Fruit fly (Drosophila melanogaster) S2 (cell line): ENCODE measurements around the gene CG43133.
A peak's percentile ranks its signal among the peaks of the same experiment; 100 is the strongest.

Experiments
- CG8478 ChIP-seq: fragments of >200 bp; optimal IDR thresholded peaks from 2 replicates; lab custom pipeline; 2018
- CTCF ChIP-seq, 2 experiments: fragments of >200 bp; optimal IDR thresholded peaks; 2 replicates each; lab custom pipeline; 2018

Gene CG43133

dm6 chrX:18130168-18130567 is at the start of gene CG43133:
Gene CG43133 (minus strand): TSS chrX:18130178.
- TF ChIP-seq CTCF (optimal IDR thresholded peaks at IDR 0.05; lab: Kevin White, UChicago): no peak
- TF ChIP-seq CG8478 (lab: Kevin White, UChicago): no peak

DNA sequence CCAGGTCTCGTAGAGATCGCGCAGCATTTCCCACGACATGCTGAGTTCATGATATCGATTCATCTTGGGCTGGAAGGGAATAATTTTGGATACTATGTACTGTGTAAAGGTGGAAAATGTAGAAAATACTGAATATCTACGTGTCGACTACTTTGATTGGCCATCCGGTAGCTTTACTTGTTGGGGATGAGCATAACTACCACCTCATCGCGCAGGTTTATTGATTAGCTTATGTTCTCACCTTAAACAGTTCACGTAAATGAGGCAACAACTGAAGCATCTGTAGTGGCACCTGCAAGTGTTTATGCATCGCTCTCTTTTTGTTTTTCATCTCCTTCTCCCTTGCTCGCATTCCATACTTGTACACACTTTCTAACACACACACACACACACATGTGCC is 49.4 kb upstream of the CG43133 start, which contains the start of gene Andorra:
TSS of gene Andorra (minus strand) at position 101 of the 400 bp plus-strand sequence.
- TF ChIP-seq CTCF (optimal IDR thresholded peaks at IDR 0.05; lab: Kevin White, UChicago) (no peak), CG8478 (lab: Kevin White, UChicago) (no peak)

DNA sequence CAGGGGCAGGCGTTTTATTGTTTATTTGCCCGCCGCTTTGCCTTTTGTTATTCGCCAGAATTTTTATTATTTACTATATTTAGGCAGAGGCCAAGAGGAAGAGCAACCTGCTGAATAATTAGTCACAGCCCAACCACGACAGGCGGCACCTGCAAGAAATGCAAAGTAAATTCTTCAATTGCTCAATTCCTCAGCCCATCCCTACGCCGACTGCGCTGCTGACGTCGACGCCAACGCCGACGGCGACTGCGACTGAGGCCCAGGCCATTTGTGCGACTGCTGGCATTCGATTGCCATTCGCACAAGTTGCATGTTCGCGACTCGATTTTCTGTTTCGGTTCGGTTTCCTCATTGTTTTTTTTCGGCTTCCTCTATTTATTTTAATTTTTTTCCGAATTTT is 47.3 kb upstream of the CG43133 start, which contains the start of gene Frq2:
TSS of gene Frq2 (plus strand) at position 301 of the 400 bp plus-strand sequence.
- TF ChIP-seq CG8478 (lab: Kevin White, UChicago) (no peak), CTCF (optimal IDR thresholded peaks at IDR 0.05; lab: Kevin White, UChicago) (no peak)

DNA sequence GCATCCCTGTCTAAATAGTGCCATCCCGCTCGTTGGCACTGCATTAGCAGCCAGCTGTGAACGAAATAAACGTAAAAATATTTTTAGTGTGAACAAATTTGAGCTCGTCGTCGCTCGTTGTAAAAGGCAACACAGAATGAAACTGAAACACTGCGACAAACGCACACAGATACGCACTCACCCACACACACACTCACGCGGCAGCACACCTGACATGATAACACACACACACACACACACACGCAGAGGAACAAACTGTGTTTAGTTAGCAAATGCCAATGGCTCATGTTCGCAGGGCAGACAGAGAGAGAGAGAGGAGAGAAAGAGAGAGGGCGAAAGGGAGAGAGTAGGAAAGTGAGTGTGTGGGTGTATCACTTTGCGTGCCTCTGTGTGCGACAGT is 29.0 kb upstream of the CG43133 start:
- TF ChIP-seq CG8478 (lab: Kevin White, UChicago) (no peak), CTCF (optimal IDR thresholded peaks at IDR 0.05; lab: Kevin White, UChicago) (no peak)

DNA sequence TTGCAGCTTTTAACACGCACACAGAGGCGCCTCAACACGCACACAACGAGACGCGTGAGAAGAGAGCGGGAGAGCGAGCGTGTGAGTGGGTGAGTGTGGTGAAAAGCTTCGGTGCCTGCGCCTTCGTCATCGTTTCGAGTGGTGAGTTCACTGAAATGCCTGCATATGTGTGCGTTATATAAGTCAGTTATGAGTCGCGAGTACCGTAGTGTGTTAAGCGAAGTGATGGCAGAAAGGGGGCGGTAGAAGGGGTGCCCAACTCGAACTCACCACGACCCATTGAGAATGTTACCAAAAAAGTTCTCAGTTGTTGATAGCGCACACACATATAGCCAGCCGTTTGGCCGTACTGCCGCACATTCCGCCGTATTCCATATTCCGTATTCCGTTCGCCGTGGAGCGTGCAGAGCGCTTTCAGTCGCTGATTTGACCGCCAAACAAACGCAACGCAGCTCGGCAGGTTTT is 25.0 kb upstream of the CG43133 start, which contains the start of gene Frq1:
TSS of gene Frq1 (plus strand) at position 415 of the 465 bp plus-strand sequence.
- TF ChIP-seq CTCF (optimal IDR thresholded peaks at IDR 0.05; lab: Kevin White, UChicago) (no peak), CG8478 (lab: Kevin White, UChicago) (no peak)

DNA sequence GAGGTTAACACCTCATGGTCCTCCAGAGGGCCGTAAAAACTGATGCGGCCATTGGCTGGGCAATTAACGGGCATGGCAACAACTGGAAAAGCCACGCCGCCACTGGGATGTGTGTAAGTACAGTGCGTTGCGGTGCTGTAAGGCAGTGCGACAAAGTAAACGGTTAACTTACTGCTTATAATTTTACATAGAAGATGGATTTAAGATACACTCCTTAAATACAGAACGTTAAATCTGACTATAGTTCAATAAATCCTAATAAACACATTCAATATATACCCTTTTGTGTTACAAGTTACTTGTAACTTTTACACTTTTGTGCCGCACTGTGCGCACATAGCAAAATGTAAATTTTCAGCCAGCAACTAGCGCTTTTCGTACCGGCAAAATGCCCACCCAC is 23.0 kb upstream of the CG43133 start:
- TF ChIP-seq CTCF (optimal IDR thresholded peaks at IDR 0.05; lab: Kevin White, UChicago) (no peak), CG8478 (lab: Kevin White, UChicago) (no peak)

DNA sequence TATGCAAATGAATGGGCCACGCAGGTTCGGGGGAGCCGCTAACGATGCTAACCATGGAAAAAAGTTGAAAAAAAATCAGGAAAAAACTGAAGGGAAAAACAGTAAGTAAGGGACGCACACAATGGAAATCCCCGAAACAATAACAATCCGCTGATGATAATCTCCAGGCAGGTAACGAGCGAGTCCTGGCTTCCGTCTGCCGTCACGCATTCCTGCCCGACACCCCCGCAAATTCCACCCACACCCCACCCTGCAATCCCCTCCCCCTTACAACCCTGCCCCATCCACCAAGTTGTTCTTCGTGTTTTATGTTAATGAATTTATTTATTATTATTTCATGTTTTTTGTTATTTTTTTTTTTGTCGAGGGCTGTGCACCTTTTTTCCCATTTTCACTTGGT is 21.3 kb upstream of the CG43133 start:
- TF ChIP-seq CG8478 (lab: Kevin White, UChicago): no peak
- no peak for TF ChIP-seq CTCF (optimal IDR thresholded peaks at IDR 0.05; lab: Kevin White, UChicago)

DNA sequence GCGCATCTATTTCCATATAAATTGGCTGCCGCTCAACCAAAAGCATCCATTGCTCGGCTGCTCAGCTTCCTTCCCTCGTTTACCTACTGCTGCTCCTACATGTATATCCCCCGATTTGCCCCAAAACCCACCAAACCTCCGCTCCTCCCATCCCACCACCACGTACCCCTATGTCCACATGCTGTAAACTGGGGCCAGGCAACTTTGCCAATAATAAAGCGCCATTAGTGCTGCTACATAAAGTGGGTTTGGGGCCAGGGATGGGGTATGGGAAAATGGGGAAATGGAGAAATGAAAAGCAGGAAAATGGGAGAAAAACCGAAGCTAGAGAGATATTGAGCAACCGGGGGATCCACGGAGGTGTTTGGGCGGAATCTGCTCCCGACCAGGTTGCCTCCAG is 19.3 kb upstream of the CG43133 start:
- TF ChIP-seq CG8478 (lab: Kevin White, UChicago): no peak
- no peak for TF ChIP-seq CTCF (optimal IDR thresholded peaks at IDR 0.05; lab: Kevin White, UChicago)

dm6 chrX:18140932-18141587 is 11.1 kb upstream of the CG43133 start:
- TF ChIP-seq CG8478 (lab: Kevin White, UChicago) (no peak), CTCF (optimal IDR thresholded peaks at IDR 0.05; lab: Kevin White, UChicago) (no peak)

DNA sequence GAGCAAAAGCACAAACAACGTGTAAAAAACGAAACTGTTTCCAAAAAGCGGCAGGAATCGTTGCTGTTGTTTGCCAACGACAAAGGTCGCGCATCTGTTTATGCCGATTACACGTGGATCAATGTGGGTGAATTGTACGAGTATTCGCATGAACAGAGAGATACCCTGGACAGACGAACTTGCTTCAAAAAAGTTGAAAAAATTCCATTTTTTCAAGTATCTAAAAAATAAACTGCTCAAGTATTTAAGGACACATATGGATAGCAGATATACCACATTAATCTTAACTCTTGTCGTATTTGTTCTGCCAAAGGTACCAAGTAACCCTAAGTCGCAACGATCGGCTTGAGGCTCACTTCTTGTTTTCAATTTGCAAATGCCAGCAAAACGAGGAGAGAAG is 10.0 kb upstream of the CG43133 start:
- TF ChIP-seq CTCF (optimal IDR thresholded peaks at IDR 0.05; lab: Kevin White, UChicago): no peak
- TF ChIP-seq CG8478 (lab: Kevin White, UChicago): no peak

- TF ChIP-seq CTCF (optimal IDR thresholded peaks at IDR 0.05; lab: Kevin White, UChicago): no peak
- TF ChIP-seq CG8478 (lab: Kevin White, UChicago): no peak
Measured at dm6 chrX:18138297-18138696, 8.3 kb upstream of the CG43133 start, which contains the start of gene CG43229. Gene CG43229 (plus strand): TSS chrX:18138542.

DNA sequence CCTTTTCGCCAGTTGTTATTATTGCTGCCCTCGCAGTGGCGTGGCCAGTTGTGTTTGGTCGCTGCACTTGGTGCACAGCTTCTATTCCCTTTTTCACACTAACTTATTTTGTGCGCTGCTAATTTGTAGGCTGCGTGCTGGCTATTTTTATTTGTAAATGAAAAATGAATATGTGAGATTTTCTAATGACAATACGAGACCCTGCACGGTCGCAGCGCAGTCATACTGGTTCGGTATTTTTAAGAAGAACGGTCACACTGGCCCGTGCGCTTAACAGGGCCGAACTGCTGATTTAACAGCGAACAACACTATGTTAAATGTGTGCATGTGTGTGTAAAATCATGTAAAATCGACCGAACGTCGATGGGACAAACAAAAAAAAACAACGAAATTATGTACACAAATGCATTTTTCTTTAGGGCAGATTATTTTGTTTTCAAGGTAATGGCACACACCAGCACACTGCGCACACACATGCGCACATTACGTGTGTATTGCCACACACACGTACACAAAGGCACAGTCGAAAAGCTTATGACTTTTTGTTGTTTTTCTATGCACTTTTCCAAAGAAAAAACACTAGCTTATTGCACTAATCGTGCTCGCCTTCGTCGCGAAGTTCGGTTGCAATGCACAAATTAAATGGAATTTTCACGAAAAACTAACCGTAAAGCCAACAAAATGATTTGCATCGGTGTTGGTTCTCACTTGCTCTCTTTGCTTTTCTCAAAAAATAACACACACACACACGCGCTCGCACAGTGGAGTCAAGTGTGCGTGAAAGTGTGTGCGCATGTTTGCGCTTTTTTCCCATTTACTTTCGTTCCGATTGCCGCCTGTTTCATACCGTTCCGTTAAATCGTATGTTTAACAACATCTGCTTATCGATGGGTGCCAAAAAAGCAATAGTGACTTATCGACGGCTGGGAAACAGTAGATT is 7.2 kb upstream of the CG43133 start, which contains the start of gene ari-1:
TSS of gene ari-1 (minus strand) at position 875 of the 940 bp plus-strand sequence.
- TF ChIP-seq CG8478 (lab: Kevin White, UChicago) (no peak), CTCF (optimal IDR thresholded peaks at IDR 0.05; lab: Kevin White, UChicago) (no peak)

dm6 chrX:18136059-18136458 is 6.1 kb upstream of the CG43133 start:
- no peak for TF ChIP-seq CG8478 (lab: Kevin White, UChicago)
- TF ChIP-seq CTCF (optimal IDR thresholded peaks at IDR 0.05; lab: Kevin White, UChicago): no peak

dm6 chrX:18129297-18129696 is 681 bp downstream of the CG43133 start:
- peak; percentile 68 to 71 for TF ChIP-seq CTCF (optimal IDR thresholded peaks at IDR 0.05; lab: Kevin White, UChicago)
- no peak for TF ChIP-seq CG8478 (lab: Kevin White, UChicago)

dm6 chrX:18125520-18125919 is 4.5 kb downstream of the CG43133 start:
- TF ChIP-seq CTCF (optimal IDR thresholded peaks at IDR 0.05; lab: Kevin White, UChicago) (no peak), CG8478 (lab: Kevin White, UChicago) (no peak)
